Fruit fly (Drosophila melanogaster): ENCODE results near the gene pll.

Gene pll

dm6 chr3R:27273118-27274062 is 20.4 kb upstream of the pll start, which contains the start of gene CG5934 (continued):
- peak; percentile 1 for TF ChIP-seq CG10669 (GFP tag; optimal IDR thresholded peaks at IDR 0.05)
- no peak for TF ChIP-seq salr (GFP tag; optimal IDR thresholded peaks at IDR 0.05)
- TF ChIP-seq CG6854 (GFP tag; optimal IDR thresholded peaks at IDR 0.05): no peak
- no peak for TF ChIP-seq CG10631 (GFP tag; optimal IDR thresholded peaks at IDR 0.05)
- TF ChIP-seq Smox (GFP tag; optimal IDR thresholded peaks at IDR 0.05): no peak
- TF ChIP-seq topi (GFP tag; optimal IDR thresholded peaks at IDR 0.05): peak; percentile 31
- no peak for TF ChIP-seq CG11294 (GFP tag; IDR thresholded peaks at IDR 0.05)
- TF ChIP-seq fd85E (GFP tag; optimal IDR thresholded peaks at IDR 0.05): no peak
- peak; percentile 11 for TF ChIP-seq acj6 (GFP tag; optimal IDR thresholded peaks at IDR 0.05)
- peak; percentile 47; the same call in 1 of the 3 replicates for TF ChIP-seq CG6163 (GFP tag; IDR thresholded peaks at IDR 0.05)
- TF ChIP-seq svp (GFP tag): peak; percentile 50
- no peak for TF ChIP-seq CG8119 (GFP tag; IDR thresholded peaks at IDR 0.05)
- peak; percentile 52 for TF ChIP-seq esn (GFP tag; optimal IDR thresholded peaks at IDR 0.05)
- TF ChIP-seq CG8632 (GFP tag; optimal IDR thresholded peaks at IDR 0.05): no peak
- TF ChIP-seq CG4318 (GFP tag; optimal IDR thresholded peaks at IDR 0.05): no peak
- TF ChIP-seq dac (GFP tag; optimal IDR thresholded peaks at IDR 0.05): no peak

DNA sequence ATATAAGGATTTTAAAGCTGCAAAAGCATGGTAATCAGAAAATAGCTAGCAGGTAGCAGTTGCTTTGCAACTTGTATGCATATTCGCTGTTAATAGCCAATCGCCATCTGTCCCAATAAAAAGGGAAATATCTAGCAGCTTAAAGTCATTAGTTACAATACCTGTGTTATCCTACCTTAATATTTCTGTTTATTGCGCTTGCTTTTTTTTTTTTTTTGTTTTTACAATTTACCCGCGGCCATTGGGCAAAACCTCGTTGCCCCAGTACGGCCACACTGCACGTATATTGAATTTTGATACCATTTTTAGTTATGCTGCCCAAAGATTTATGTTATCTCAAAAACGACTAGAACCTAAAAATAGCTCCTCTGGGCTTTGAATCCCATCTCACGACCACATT is 19.3 kb upstream of the pll start:
- TF ChIP-seq vri (GFP tag; optimal IDR thresholded peaks at IDR 0.05): no peak
- TF ChIP-seq CG16779 (tag; optimal IDR thresholded peaks at IDR 0.05): no peak
- no peak for TF ChIP-seq topi (GFP tag; optimal IDR thresholded peaks at IDR 0.05)
- TF ChIP-seq spab (GFP tag; optimal IDR thresholded peaks at IDR 0.05): no peak
- TF ChIP-seq Eip78C (GFP tag): peak; percentile 46
- TF ChIP-seq Ets96B (tag; optimal IDR thresholded peaks at IDR 0.05): no peak
- no peak for TF ChIP-seq CG1621 (tag; optimal IDR thresholded peaks at IDR 0.05)
- TF ChIP-seq Blimp-1 (GFP tag; optimal IDR thresholded peaks at IDR 0.05): no peak
- no peak for TF ChIP-seq cyc (GFP tag; optimal IDR thresholded peaks at IDR 0.05)
- peak in 1 of 2 experiments; percentile 22 for TF ChIP-seq ss (GFP tag; optimal IDR thresholded peaks at IDR 0.05)
- no peak for TF ChIP-seq CG3919 (GFP tag; optimal IDR thresholded peaks at IDR 0.05)
- TF ChIP-seq Hr38 (GFP tag; optimal IDR thresholded peaks at IDR 0.05): no peak
- no peak for TF ChIP-seq CG15336 (GFP tag; IDR thresholded peaks at IDR 0.05)
- no peak for TF ChIP-seq Gug (GFP tag; IDR thresholded peaks at IDR 0.05)
- TF ChIP-seq CG8632 (GFP tag; optimal IDR thresholded peaks at IDR 0.05): no peak
- no peak for TF ChIP-seq Smox (GFP tag; optimal IDR thresholded peaks at IDR 0.05)
- no peak for TF ChIP-seq fkh (GFP tag; optimal IDR thresholded peaks at IDR 0.05)
- TF ChIP-seq net (GFP tag; optimal IDR thresholded peaks at IDR 0.05): no peak
- TF ChIP-seq lz (GFP tag; optimal IDR thresholded peaks at IDR 0.05): no peak
- no peak for TF ChIP-seq Eip75B (GFP tag; optimal IDR thresholded peaks at IDR 0.05)
- no peak for TF ChIP-seq CG10669 (GFP tag; optimal IDR thresholded peaks at IDR 0.05)
- TF ChIP-seq CG34406 (GFP tag; optimal IDR thresholded peaks at IDR 0.05): no peak
- TF ChIP-seq CG4318 (GFP tag; optimal IDR thresholded peaks at IDR 0.05): no peak
- TF ChIP-seq eg (GFP tag; IDR thresholded peaks at IDR 0.05): no peak
- no peak for TF ChIP-seq CG11294 (GFP tag; IDR thresholded peaks at IDR 0.05)
- no peak for TF ChIP-seq svp (GFP tag)
- TF ChIP-seq achi (GFP tag; optimal IDR thresholded peaks at IDR 0.05): no peak
- no peak for TF ChIP-seq CG6808 (GFP tag; optimal IDR thresholded peaks at IDR 0.05)
- no peak for TF ChIP-seq Hr4 (GFP tag; optimal IDR thresholded peaks at IDR 0.05)
- peak; percentile 15 for TF ChIP-seq CG3032 (tag; optimal IDR thresholded peaks at IDR 0.05)
- no peak for TF ChIP-seq CG6276 (GFP tag; optimal IDR thresholded peaks at IDR 0.05)
- peak; percentile 31 for TF ChIP-seq Sox14 (GFP tag; optimal IDR thresholded peaks at IDR 0.05)
- TF ChIP-seq CG11762 (GFP tag; optimal IDR thresholded peaks at IDR 0.05; ENCODE audit: insufficient read depth): no peak
- no peak for TF ChIP-seq CG32006 (GFP tag; optimal IDR thresholded peaks at IDR 0.05)
- TF ChIP-seq CG31627 (GFP tag; optimal IDR thresholded peaks at IDR 0.05): no peak

All from whole organism, prepupa.